Worm (Caenorhabditis elegans) whole organism, early embryonic: ENCODE measurements around the gene ctl-2.

Experiments used
- B0310.2 ChIP-seq: sonication (generic microtip); optimal IDR thresholded peaks from 2 replicates; lab custom pipeline; 2016; ENCODE audit warnings: mild to moderate bottlenecking, missing genetic modification characterization, missing compliant biosample characterization
- F13C5.2 ChIP-seq: sonication (generic microtip); optimal IDR thresholded peaks from 2 replicates; lab custom pipeline; 2017; ENCODE audit warnings: mild to moderate bottlenecking, missing genetic modification characterization, inconsistent platforms, missing compliant biosample characterization
- aly-1 ChIP-seq: sonication (generic microtip); optimal IDR thresholded peaks from 2 replicates; lab custom pipeline; 2016; ENCODE audit warnings: missing genetic modification characterization, missing compliant biosample characterization
- ama-1 ChIP-seq: fragments of 150-350 bp; optimal IDR thresholded peaks from 2 replicates; lab custom pipeline; 2014
- ceh-13 ChIP-seq: fragments of 200-800 bp; sonication (Bioruptor generic); optimal IDR thresholded peaks from 2 replicates; lab custom pipeline; 2018; ENCODE audit warnings: mild to moderate bottlenecking, missing genetic modification characterization, missing compliant biosample characterization
- ceh-36 ChIP-seq: sonication (generic microtip); optimal IDR thresholded peaks from 2 replicates; lab custom pipeline; 2016; ENCODE audit warnings: missing genetic modification characterization, inconsistent platforms, missing compliant biosample characterization
- ets-7 ChIP-seq: sonication (generic microtip); optimal IDR thresholded peaks from 2 replicates; lab custom pipeline; 2016; ENCODE audit warnings: missing genotype, missing genetic modification characterization, missing compliant biosample characterization
- flt-1 ChIP-seq: fragments of 200-800 bp; sonication (Bioruptor generic); IDR thresholded peaks from 2 replicates; pipeline ENCODE4 v1.3.6; 2022; ENCODE audit warnings: missing genetic modification characterization, missing compliant biosample characterization
- hmbx-1 ChIP-seq: sonication (generic microtip); optimal IDR thresholded peaks from 2 replicates; lab custom pipeline; 2016; ENCODE audit warnings: mild to moderate bottlenecking, missing genetic modification characterization, missing compliant biosample characterization
- hmg-4 ChIP-seq: fragments of 200-800 bp; sonication (Bioruptor generic); optimal IDR thresholded peaks from 2 replicates; lab custom pipeline; 2018; ENCODE audit warnings: mild to moderate bottlenecking, missing genetic modification characterization, missing compliant biosample characterization
- hnd-1 ChIP-seq: sonication (generic microtip); optimal IDR thresholded peaks from 2 replicates; lab custom pipeline; 2016; ENCODE audit warnings: missing genetic modification characterization, missing compliant biosample characterization
- pes-1 ChIP-seq: fragments of 200-800 bp; sonication (Bioruptor generic); IDR thresholded peaks from 2 replicates; pipeline ENCODE4 v1.3.6; 2022; ENCODE audit warnings: missing genetic modification reagents, missing genetic modification characterization, missing compliant biosample characterization
- scrt-1 ChIP-seq: fragments of 200-800 bp; sonication (Bioruptor generic); IDR thresholded peaks from 2 replicates; pipeline ENCODE4 v1.3.6; 2022; ENCODE audit warnings: missing genetic modification characterization, missing compliant biosample characterization
- sea-1 ChIP-seq: fragments of 200-800 bp; sonication (Bioruptor generic); conservative IDR thresholded peaks from 2 replicates; pipeline ENCODE4 v1.3.6; 2022; ENCODE audit warnings: missing genetic modification characterization, missing compliant biosample characterization
- tbx-11 ChIP-seq: fragments of 200-800 bp; sonication (Bioruptor generic); IDR thresholded peaks from 2 replicates; pipeline ENCODE4 v1.3.6; 2022; ENCODE audit warnings: missing genetic modification characterization, missing compliant biosample characterization
- tbx-37 ChIP-seq: fragments of 200-800 bp; sonication (Bioruptor generic); conservative IDR thresholded peaks from 2 replicates; pipeline ENCODE4 v1.3.6; 2022; ENCODE audit warnings: missing genetic modification reagents, missing genetic modification characterization, missing compliant biosample characterization
- tra-4 ChIP-seq: sonication (generic microtip); optimal IDR thresholded peaks from 2 replicates; lab custom pipeline; 2017; ENCODE audit warnings: missing genetic modification characterization, missing compliant biosample characterization

Gene ctl-2

ce11 chrII:14294390-14294789 is 7.4 kb downstream of the ctl-2 start:
- TF ChIP-seq hmg-4, result no peak
- no peak for TF ChIP-seq flt-1 (GFP tag; lab: Robert Waterston, UW)
- TF ChIP-seq ama-1 (lab: Kevin White, UChicago), result no peak
- no peak for TF ChIP-seq B0310.2
- no peak for TF ChIP-seq tra-4 (tag; lab: Kevin White, UChicago)
- TF ChIP-seq ceh-36 (tag; lab: Kevin White, UChicago), result no peak
- TF ChIP-seq aly-1 (tag; lab: Kevin White, UChicago), result no peak
- TF ChIP-seq pes-1 (GFP tag; lab: Robert Waterston, UW), result no peak
- no peak for TF ChIP-seq hnd-1 (tag; lab: Kevin White, UChicago)
- TF ChIP-seq scrt-1 (GFP tag; lab: Robert Waterston, UW), result no peak
- TF ChIP-seq F13C5.2, result no peak
- TF ChIP-seq tbx-11 (GFP tag; lab: Robert Waterston, UW), result no peak
- TF ChIP-seq hmbx-1 (tag; lab: Kevin White, UChicago), result no peak
- TF ChIP-seq ets-7 (tag; lab: Kevin White, UChicago), result no peak
- TF ChIP-seq ceh-13 (GFP tag; lab: Kevin White, UChicago), result no peak
- TF ChIP-seq tbx-37 (GFP tag; lab: Robert Waterston, UW), result no peak

- TF ChIP-seq aly-1 (tag; lab: Kevin White, UChicago), result no peak
- no peak for TF ChIP-seq tbx-11 (GFP tag; lab: Robert Waterston, UW)
- no peak for TF ChIP-seq ceh-36 (tag; lab: Kevin White, UChicago)
- no peak for TF ChIP-seq pes-1 (GFP tag; lab: Robert Waterston, UW)
- no peak for TF ChIP-seq sea-1 (GFP tag; lab: Robert Waterston, UW)
- TF ChIP-seq hnd-1 (tag; lab: Kevin White, UChicago), result no peak
- no peak for TF ChIP-seq flt-1 (GFP tag; lab: Robert Waterston, UW)
- TF ChIP-seq B0310.2, result no peak
- TF ChIP-seq tbx-37 (GFP tag; lab: Robert Waterston, UW), result no peak
- TF ChIP-seq ceh-13 (GFP tag; lab: Kevin White, UChicago), result no peak
- no peak for TF ChIP-seq tra-4 (tag; lab: Kevin White, UChicago)
- TF ChIP-seq ets-7 (tag; lab: Kevin White, UChicago), result no peak
- no peak for TF ChIP-seq F13C5.2
- TF ChIP-seq hmbx-1 (tag; lab: Kevin White, UChicago), result no peak
- no peak for TF ChIP-seq scrt-1 (GFP tag; lab: Robert Waterston, UW)
- TF ChIP-seq ama-1 (lab: Kevin White, UChicago), result no peak
- TF ChIP-seq hmg-4, result no peak
Observed at ce11 chrII:14292519-14292918, 9.3 kb downstream of the ctl-2 start, which contains the start of gene Y54G11A.4. Y54G11A.4 (plus strand) TSS chrII:14292819.

ce11 chrII:14290846-14291245 is 11.0 kb downstream of the ctl-2 start:
- TF ChIP-seq F13C5.2 (no peak), tbx-37 (GFP tag; lab: Robert Waterston, UW) (no peak), ceh-36 (tag; lab: Kevin White, UChicago) (no peak), hmg-4 (no peak), sea-1 (GFP tag; lab: Robert Waterston, UW) (no peak), scrt-1 (GFP tag; lab: Robert Waterston, UW) (no peak), ceh-13 (GFP tag; lab: Kevin White, UChicago) (no peak), hnd-1 (tag; lab: Kevin White, UChicago) (no peak), aly-1 (tag; lab: Kevin White, UChicago) (no peak), ama-1 (lab: Kevin White, UChicago) (no peak), tra-4 (tag; lab: Kevin White, UChicago) (no peak), flt-1 (GFP tag; lab: Robert Waterston, UW) (no peak), tbx-11 (GFP tag; lab: Robert Waterston, UW) (no peak), hmbx-1 (tag; lab: Kevin White, UChicago) (no peak), B0310.2 (no peak), ets-7 (tag; lab: Kevin White, UChicago) (no peak)

DNA sequence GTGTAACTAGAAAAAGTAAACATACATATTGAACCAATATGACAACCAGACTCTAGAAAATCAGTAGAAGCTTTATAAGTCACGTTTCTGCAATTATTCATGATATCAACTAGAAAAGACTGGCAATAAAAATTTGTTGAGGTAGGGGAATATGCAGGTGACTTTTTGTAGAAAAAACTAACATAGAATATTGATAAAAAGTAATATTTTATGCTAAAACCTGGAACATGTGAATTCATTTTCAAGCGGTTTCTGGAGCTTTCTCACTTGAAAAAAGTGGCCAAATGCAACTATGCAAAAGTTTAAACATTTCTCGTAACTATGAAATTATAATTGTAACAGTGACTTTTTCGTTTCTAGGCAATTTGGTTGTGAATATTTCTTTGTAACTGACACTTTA is 12.9 kb downstream of the ctl-2 start, which contains the start of gene srh-42:
TSS of gene srh-42 (minus strand) at position 101 of the 400 bp plus-strand sequence.
- no peak for TF ChIP-seq flt-1 (GFP tag; lab: Robert Waterston, UW)
- TF ChIP-seq hmg-4, result no peak
- no peak for TF ChIP-seq tbx-37 (GFP tag; lab: Robert Waterston, UW)
- TF ChIP-seq ama-1 (lab: Kevin White, UChicago), result no peak
- no peak for TF ChIP-seq sea-1 (GFP tag; lab: Robert Waterston, UW)
- TF ChIP-seq hmbx-1 (tag; lab: Kevin White, UChicago), result no peak
- TF ChIP-seq tbx-11 (GFP tag; lab: Robert Waterston, UW), result no peak
- TF ChIP-seq F13C5.2, result no peak
- TF ChIP-seq ceh-36 (tag; lab: Kevin White, UChicago), result no peak
- TF ChIP-seq tra-4 (tag; lab: Kevin White, UChicago), result no peak
- no peak for TF ChIP-seq hnd-1 (tag; lab: Kevin White, UChicago)
- no peak for TF ChIP-seq ceh-13 (GFP tag; lab: Kevin White, UChicago)
- no peak for TF ChIP-seq pes-1 (GFP tag; lab: Robert Waterston, UW)
- no peak for TF ChIP-seq ets-7 (tag; lab: Kevin White, UChicago)
- no peak for TF ChIP-seq B0310.2
- no peak for TF ChIP-seq scrt-1 (GFP tag; lab: Robert Waterston, UW)
- TF ChIP-seq aly-1 (tag; lab: Kevin White, UChicago), result no peak

DNA sequence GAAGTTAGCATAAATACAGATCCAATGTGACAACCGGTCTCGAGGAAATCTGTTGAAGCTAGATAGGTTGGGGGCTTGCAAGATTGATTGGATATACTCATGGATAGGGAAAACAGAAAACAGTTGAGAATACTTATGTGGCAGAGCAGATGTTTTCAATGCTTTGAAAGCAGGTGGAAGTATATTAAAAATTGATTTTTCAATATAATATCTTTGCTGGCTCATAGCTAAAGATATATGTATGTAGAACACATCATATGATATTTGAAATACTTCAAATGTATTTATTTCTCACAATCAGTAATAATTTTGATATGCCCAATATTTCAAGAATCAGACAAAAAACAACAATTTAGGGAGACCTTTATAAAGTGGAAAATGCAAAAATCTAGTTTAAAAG is 14.6 kb downstream of the ctl-2 start, which contains the start of gene srh-41:
TSS of gene srh-41 (minus strand) at position 101 of the 400 bp plus-strand sequence.
- TF ChIP-seq hmg-4, result no peak
- TF ChIP-seq B0310.2, result no peak
- TF ChIP-seq ceh-36 (tag; lab: Kevin White, UChicago), result no peak
- no peak for TF ChIP-seq tbx-11 (GFP tag; lab: Robert Waterston, UW)
- no peak for TF ChIP-seq F13C5.2
- no peak for TF ChIP-seq hmbx-1 (tag; lab: Kevin White, UChicago)
- no peak for TF ChIP-seq aly-1 (tag; lab: Kevin White, UChicago)
- no peak for TF ChIP-seq tra-4 (tag; lab: Kevin White, UChicago)
- TF ChIP-seq tbx-37 (GFP tag; lab: Robert Waterston, UW), result no peak

DNA sequence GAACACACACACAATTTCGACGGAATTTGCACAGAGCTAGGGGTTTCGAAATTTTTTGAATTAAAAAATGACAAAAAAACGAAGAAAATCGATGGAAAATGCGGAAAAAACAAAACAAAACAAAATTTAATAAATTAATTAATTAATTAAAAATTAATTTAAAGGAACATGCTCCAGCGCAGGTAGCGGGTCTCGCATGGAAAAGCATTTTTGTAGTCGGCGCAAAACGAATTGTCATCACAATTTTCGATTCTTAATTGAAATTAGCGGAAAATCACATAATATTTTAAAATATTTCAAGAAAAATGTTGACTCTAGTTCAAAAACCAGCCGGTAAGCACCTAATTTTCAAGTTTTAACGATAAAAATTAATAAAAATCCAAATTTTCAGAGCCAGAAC is 25.4 kb downstream of the ctl-2 start, which contains the start of gene Y54G11A.3:
TSS of gene Y54G11A.3 (plus strand) at position 213 of the 400 bp plus-strand sequence.
- TF ChIP-seq pes-1 (GFP tag; lab: Robert Waterston, UW) (no peak), ets-7 (tag; lab: Kevin White, UChicago) (no peak), scrt-1 (GFP tag; lab: Robert Waterston, UW) (no peak), tbx-37 (GFP tag; lab: Robert Waterston, UW) (no peak), B0310.2 (no peak), tra-4 (tag; lab: Kevin White, UChicago) (no peak), ama-1 (lab: Kevin White, UChicago) (no peak), tbx-11 (GFP tag; lab: Robert Waterston, UW) (no peak), hnd-1 (tag; lab: Kevin White, UChicago) (no peak), hmg-4 (no peak), F13C5.2 (no peak), flt-1 (GFP tag; lab: Robert Waterston, UW) (no peak), hmbx-1 (tag; lab: Kevin White, UChicago) (no peak), ceh-13 (GFP tag; lab: Kevin White, UChicago) (no peak), aly-1 (tag; lab: Kevin White, UChicago) (no peak), ceh-36 (tag; lab: Kevin White, UChicago) (no peak), sea-1 (GFP tag; lab: Robert Waterston, UW) (no peak)
